Worm (Caenorhabditis elegans): Measurements from ENCODE around the gene ucr-2.3.
A peak's percentile ranks its signal among the peaks of the same experiment; 100 is the strongest.

ucr-2.3 gene

ce11 chrIII:926216-926615, 46.6 kb downstream of the ucr-2.3 start, which contains the start of gene pef-1:
Gene pef-1 (minus strand): TSS chrIII:926316.
- TF ChIP-seq aly-2 (tag; optimal IDR thresholded peaks at IDR 0.05) (no peak), dsc-1 (tag; optimal IDR thresholded peaks at IDR 0.05) (peak; percentile 49), egl-27 (tag; optimal IDR thresholded peaks at IDR 0.05) (no peak), unc-62 (GFP tag; optimal IDR thresholded peaks at IDR 0.05) (no peak), ztf-11 (tag; optimal IDR thresholded peaks at IDR 0.05) (no peak), ztf-4 (tag; optimal IDR thresholded peaks at IDR 0.05) (no peak)
